Worm (Caenorhabditis elegans) whole organism, L3 larva: ENCODE data around the gene F07C4.11.

Experiments used
- R02D3.7 ChIP-seq: fragments of 150-350 bp; optimal IDR thresholded peaks from 2 replicates; lab custom pipeline; 2014; ENCODE audit warnings: missing biosample characterization, missing genetic modification characterization
- daf-12 ChIP-seq: fragments of 150-350 bp; optimal IDR thresholded peaks from 2 replicates; lab custom pipeline; 2014; ENCODE audit warnings: missing biosample characterization, missing genetic modification reagents, missing genetic modification characterization
- fos-1 ChIP-seq: fragments of 150-350 bp; optimal IDR thresholded peaks from 2 replicates; lab custom pipeline; 2014; ENCODE audit warnings: missing biosample characterization, missing genetic modification characterization
- hmg-11 ChIP-seq: sonication (generic microtip); optimal IDR thresholded peaks from 2 replicates; lab custom pipeline; 2016; ENCODE audit warnings: missing genetic modification characterization, missing compliant biosample characterization
- nhr-11 ChIP-seq: fragments of 150-350 bp; optimal IDR thresholded peaks from 2 replicates; lab custom pipeline; 2014; ENCODE audit warnings: missing biosample characterization, missing genetic modification characterization
- nhr-237 ChIP-seq: fragments of 150-350 bp; optimal IDR thresholded peaks from 2 replicates; lab custom pipeline; 2014; ENCODE audit warnings: missing biosample characterization, missing genetic modification characterization
- nhr-28 ChIP-seq: fragments of 150-350 bp; optimal IDR thresholded peaks from 2 replicates; lab custom pipeline; 2014; ENCODE audit warnings: missing biosample characterization, missing genetic modification characterization
- nhr-76 ChIP-seq: fragments of 150-350 bp; sonication (generic microtip); optimal IDR thresholded peaks from 5 replicates; lab custom pipeline; 2014; ENCODE audit warnings: missing biosample characterization, missing genetic modification characterization
- pqm-1 ChIP-seq: fragments of 150-350 bp; optimal IDR thresholded peaks from 2 replicates; lab custom pipeline; 2017; ENCODE audit warnings: missing biosample characterization, missing genetic modification characterization, inconsistent platforms
- ztf-11 ChIP-seq: fragments of 150-350 bp; optimal IDR thresholded peaks from 2 replicates; lab custom pipeline; 2014; ENCODE audit warnings: missing biosample characterization, missing genetic modification characterization

- TF ChIP-seq fos-1 (tag; lab: Kevin White, UChicago) (no peak), nhr-237 (no peak), daf-12 (tag; lab: Kevin White, UChicago) (no peak), R02D3.7 (tag; lab: Kevin White, UChicago) (no peak), nhr-28 (no peak), pqm-1 (tag; lab: Kevin White, UChicago) (no peak), hmg-11 (tag; lab: Kevin White, UChicago) (no peak), nhr-11 (no peak), ztf-11 (tag; lab: Kevin White, UChicago) (no peak), nhr-76 (tag; lab: Kevin White, UChicago) (no peak)
These were observed 16.8 kb downstream of the F07C4.11 start, which contains the start of gene F07C4.6 for ce11 chrV:7626550-7626949.
